Worm (Caenorhabditis elegans): Measurements from ENCODE around the gene C34C12.8.

- TF ChIP-seq cog-1 (tag; optimal IDR thresholded peaks at IDR 0.05) (no peak), ztf-29 (GFP tag; IDR thresholded peaks at IDR 0.05) (no peak), klf-2 (GFP tag; conservative IDR thresholded peaks at IDR 0.05) (no peak), flt-1 (GFP tag; IDR thresholded peaks at IDR 0.05) (no peak), tab-1 (GFP tag; IDR thresholded peaks at IDR 0.05) (no peak), T22C8.4 (GFP tag; IDR thresholded peaks at IDR 0.05) (no peak)
Measured at ce11 chrIII:3414412-3414811, 45.8 kb upstream of the C34C12.8 start.

Measured in whole organism, midembryonic.